Fruit fly (Drosophila melanogaster): ENCODE data around the gene Glyp.

Gene Glyp

dm6 chr2L:2166958-2167707 is 36.5 kb downstream of the Glyp start (continued):
- TF ChIP-seq zf30C (GFP tag; optimal IDR thresholded peaks at IDR 0.05): peak; percentile 84
- peak; percentile 82; the same call in 2 of the 4 replicates for TF ChIP-seq chinmo (GFP tag; IDR thresholded peaks at IDR 0.05; ENCODE audit: partially characterized antibody)
- TF ChIP-seq CG33557 (GFP tag; optimal IDR thresholded peaks at IDR 0.05): no peak
- no peak for TF ChIP-seq pb (GFP tag; optimal IDR thresholded peaks at IDR 0.05)
- no peak for TF ChIP-seq gcm2 (GFP tag; optimal IDR thresholded peaks at IDR 0.05)
- TF ChIP-seq ranshi (GFP tag; IDR thresholded peaks at IDR 0.05): 0 out of 2 replicates have a peak, but pooled peaks have one; percentile 5
- TF ChIP-seq nmo (GFP tag; optimal IDR thresholded peaks at IDR 0.05): no peak
- TF ChIP-seq CG2199 (GFP tag; IDR thresholded peaks at IDR 0.05): peak; percentile 72; the same call in 1 of the 3 replicates
- no peak for TF ChIP-seq CG4424 (GFP tag; optimal IDR thresholded peaks at IDR 0.05)
- no peak for TF ChIP-seq CG32772 (GFP tag; IDR thresholded peaks at IDR 0.05)
- TF ChIP-seq Hr51 (GFP tag; optimal IDR thresholded peaks at IDR 0.05): no peak
- peak; percentile 97 for TF ChIP-seq grn (GFP tag; optimal IDR thresholded peaks at IDR 0.05)
- no peak for TF ChIP-seq Max (GFP tag; optimal IDR thresholded peaks at IDR 0.05)
- TF ChIP-seq Sry-δ (GFP tag; optimal IDR thresholded peaks at IDR 0.05): no peak
- TF ChIP-seq bsh (GFP tag; optimal IDR thresholded peaks at IDR 0.05): peak in 1 of 2 experiments; percentile 14
- TF ChIP-seq mirr (GFP tag; optimal IDR thresholded peaks at IDR 0.05): no peak
- no peak for TF ChIP-seq CG16779 (GFP tag; IDR thresholded peaks at IDR 0.05)
- no peak for TF ChIP-seq gro (GFP tag; optimal IDR thresholded peaks at IDR 0.05)
- TF ChIP-seq CG11398 (GFP tag; optimal IDR thresholded peaks at IDR 0.05): no peak
- no peak for TF ChIP-seq dpn (GFP tag; optimal IDR thresholded peaks at IDR 0.05)
- TF ChIP-seq kni (GFP tag; optimal IDR thresholded peaks at IDR 0.05): peak; percentile 71
- TF ChIP-seq CG32532 (GFP tag; IDR thresholded peaks at IDR 0.05): no peak
- TF ChIP-seq Blimp-1 (GFP tag; optimal IDR thresholded peaks at IDR 0.05): peak; percentile 16
- TF ChIP-seq gsb (GFP tag; IDR thresholded peaks at IDR 0.05): 0 out of 2 replicates have a peak, but pooled peaks have one; percentile 13
- no peak for TF ChIP-seq h (optimal IDR thresholded peaks at IDR 0.05)
- no peak for TF ChIP-seq hth (optimal IDR thresholded peaks at IDR 0.05)
- TF ChIP-seq wek (GFP tag; optimal IDR thresholded peaks at IDR 0.05): no peak
- TF ChIP-seq CG12299 (tag; optimal IDR thresholded peaks at IDR 0.05): no peak
- peak in 1 of 2 experiments; percentile 33 for TF ChIP-seq eve (GFP tag; optimal IDR thresholded peaks at IDR 0.05)
- peak; percentile 66 for TF ChIP-seq CG12769 (tag; optimal IDR thresholded peaks at IDR 0.05)
- TF ChIP-seq CG11093 (GFP tag; IDR thresholded peaks at IDR 0.05): no peak
- TF ChIP-seq gem (tag; optimal IDR thresholded peaks at IDR 0.05): peak; percentile 2
- TF ChIP-seq Fer1 (GFP tag; optimal IDR thresholded peaks at IDR 0.05): no peak
- no peak for TF ChIP-seq CG15269 (tag; optimal IDR thresholded peaks at IDR 0.05)
- TF ChIP-seq CG13624 (GFP tag; optimal IDR thresholded peaks at IDR 0.05): no peak
- 0 out of 2 replicates have a peak, but pooled peaks have one; percentile 47 for TF ChIP-seq Drgx (GFP tag; IDR thresholded peaks at IDR 0.05)
- TF ChIP-seq CG13287 (GFP tag; IDR thresholded peaks at IDR 0.05; ENCODE audit: partially characterized antibody): no peak
- no peak for TF ChIP-seq CG16815 (GFP tag; optimal IDR thresholded peaks at IDR 0.05)
- no peak for TF ChIP-seq CG9876 (GFP tag; optimal IDR thresholded peaks at IDR 0.05)
- no peak for TF ChIP-seq Lhr (GFP tag; optimal IDR thresholded peaks at IDR 0.05)
- TF ChIP-seq gce (GFP tag; IDR thresholded peaks at IDR 0.05): no peak
- no peak for TF ChIP-seq tll (GFP tag; optimal IDR thresholded peaks at IDR 0.05)
- no peak for TF ChIP-seq Tbp (GFP tag; optimal IDR thresholded peaks at IDR 0.05)
- TF ChIP-seq vvl (GFP tag; IDR thresholded peaks at IDR 0.05): peak; percentile 53; the same call in 1 of the 2 replicates
- TF ChIP-seq Med (GFP tag): peak; percentile 51
- 0 out of 2 replicates have a peak, but pooled peaks have one; percentile 41 for TF ChIP-seq Awh (GFP tag; IDR thresholded peaks at IDR 0.05)
- no peak for TF ChIP-seq CG4820 (GFP tag; optimal IDR thresholded peaks at IDR 0.05)
- TF ChIP-seq Opbp (GFP tag; IDR thresholded peaks at IDR 0.05; ENCODE audit: partially characterized antibody): no peak
- TF ChIP-seq jing (GFP tag; optimal IDR thresholded peaks at IDR 0.05): no peak
